Worm (Caenorhabditis elegans) whole organism, L4 larva: ENCODE measurements around the gene C16D2.1.

Source experiments
- F10B5.3 ChIP-seq: sonication (generic microtip); optimal IDR thresholded peaks from 2 replicates; lab custom pipeline; 2016; ENCODE audit warnings: mild to moderate bottlenecking, missing genetic modification characterization, missing compliant biosample characterization
- F37D6.2 ChIP-seq: sonication (generic microtip); optimal IDR thresholded peaks from 2 replicates; lab custom pipeline; 2016; ENCODE audit warnings: mild to moderate bottlenecking, missing genetic modification characterization, missing compliant biosample characterization
- R02D3.7 ChIP-seq: fragments of 150-350 bp; sonication (generic microtip); optimal IDR thresholded peaks from 3 replicates; lab custom pipeline; 2014; ENCODE audit warnings: missing biosample characterization, missing genetic modification characterization
- Y48G9A.11 ChIP-seq: fragments of 200-800 bp; sonication (Bioruptor generic); IDR thresholded peaks from 2 replicates; pipeline ENCODE4 v1.3.6; 2022; ENCODE audit warnings: missing genetic modification reagents, missing genetic modification characterization, missing compliant biosample characterization
- Y5F2A.4 ChIP-seq: fragments of 200-800 bp; sonication (Bioruptor generic); optimal IDR thresholded peaks from 2 replicates; lab custom pipeline; 2018; ENCODE audit warnings: mild to moderate bottlenecking, missing genetic modification characterization, missing compliant biosample characterization
- ZK337.2 ChIP-seq: fragments of 200-800 bp; sonication (Bioruptor generic); IDR thresholded peaks from 2 replicates; pipeline ENCODE4 v1.3.6; 2022; ENCODE audit warnings: missing genetic modification reagents, missing genetic modification characterization, missing compliant biosample characterization
- ZK546.5 ChIP-seq, 2 experiments: sonication (generic microtip); optimal IDR thresholded peaks; 2 replicates each; lab custom pipeline; 2017; ENCODE audit warnings: missing biosample characterization in 2 of 2, missing genetic modification characterization in 2 of 2
- aha-1 ChIP-seq: fragments of 150-350 bp; peaks from one replicate; lab custom pipeline; 2014; ENCODE audit warnings: missing biosample characterization, missing genetic modification characterization
- arid-1 ChIP-seq: fragments of 200-800 bp; sonication (Bioruptor generic); conservative IDR thresholded peaks from 2 replicates; pipeline ENCODE4 v1.3.6; 2022; ENCODE audit warnings: missing genetic modification reagents, missing genetic modification characterization, missing compliant biosample characterization
- ceh-20 ChIP-seq: fragments of 200-800 bp; sonication (Bioruptor generic); IDR thresholded peaks from 2 replicates; pipeline ENCODE4 v1.3.6; 2022; ENCODE audit warnings: missing genetic modification reagents, missing genetic modification characterization, missing compliant biosample characterization
- ces-1 ChIP-seq: fragments of 150-350 bp; sonication (generic microtip); optimal IDR thresholded peaks from 4 replicates; lab custom pipeline; 2014; ENCODE audit warnings: missing biosample characterization, missing genetic modification reagents, missing genetic modification characterization
- daf-12 ChIP-seq: fragments of 150-350 bp; optimal IDR thresholded peaks from 2 replicates; lab custom pipeline; 2014; ENCODE audit warnings: missing biosample characterization, missing genetic modification reagents, missing genetic modification characterization
- dmd-6 ChIP-seq: fragments of 200-800 bp; sonication (Bioruptor generic); IDR thresholded peaks from 2 replicates; pipeline ENCODE4 v1.3.6; 2022; ENCODE audit warnings: missing genetic modification reagents, missing genetic modification characterization, missing compliant biosample characterization
- dve-1 ChIP-seq: sonication (generic microtip); optimal IDR thresholded peaks from 2 replicates; lab custom pipeline; 2017; ENCODE audit warnings: antibody characterized with exemption, mild to moderate bottlenecking, missing genetic modification characterization, missing compliant biosample characterization; ENCODE audit not compliant: insufficient read depth
- egl-27 ChIP-seq: sonication (generic microtip); optimal IDR thresholded peaks from 3 replicates; lab custom pipeline; 2017; ENCODE audit warnings: missing biosample characterization, missing genetic modification reagents, missing genetic modification characterization
- fkh-10 ChIP-seq: fragments of 150-350 bp; optimal IDR thresholded peaks from 2 replicates; lab custom pipeline; 2014; ENCODE audit warnings: missing biosample characterization, missing genetic modification reagents, missing genetic modification characterization
- fos-1 ChIP-seq: fragments of 150-350 bp; optimal IDR thresholded peaks from 2 replicates; lab custom pipeline; 2014; ENCODE audit warnings: missing biosample characterization, missing genetic modification characterization
- hlh-30 ChIP-seq: sonication (generic microtip); optimal IDR thresholded peaks from 2 replicates; lab custom pipeline; 2017; ENCODE audit warnings: antibody characterized with exemption, mild to moderate bottlenecking, missing genetic modification characterization, missing compliant biosample characterization; ENCODE audit not compliant: insufficient read depth
- lin-1 ChIP-seq: fragments of 200-800 bp; sonication (Bioruptor generic); IDR thresholded peaks from 2 replicates; pipeline ENCODE4 v1.3.6; 2022; ENCODE audit warnings: missing genetic modification reagents, missing genetic modification characterization, missing compliant biosample characterization
- lsy-2 ChIP-seq, 2 experiments: fragments of 150-350 bp in 1 of 2; sonication (generic microtip) in 1 of 2; optimal IDR thresholded peaks; 2 replicates each; lab custom pipeline; 2014 to 2017; ENCODE audit warnings: missing biosample characterization in 2 of 2, missing genetic modification characterization in 2 of 2
- madf-5 ChIP-seq, 2 experiments: fragments of 200-800 bp; sonication (Bioruptor generic); IDR thresholded peaks; 2 replicates each; pipeline ENCODE4 v1.3.6; 2022; ENCODE audit warnings: missing compliant biosample characterization in 2 of 2, missing genetic modification characterization in 2 of 2
- mep-1 ChIP-seq: fragments of 150-350 bp; sonication (generic microtip); optimal IDR thresholded peaks from 3 replicates; lab custom pipeline; 2014; ENCODE audit warnings: missing biosample characterization, missing genetic modification characterization
- mes-2 ChIP-seq: sonication (generic microtip); optimal IDR thresholded peaks from 2 replicates; lab custom pipeline; 2016; ENCODE audit warnings: missing genotype, mild to moderate bottlenecking, missing genetic modification characterization, missing compliant biosample characterization; ENCODE audit not compliant: poor library complexity, severe bottlenecking
- nhr-10 ChIP-seq: fragments of 150-350 bp; optimal IDR thresholded peaks from 2 replicates; lab custom pipeline; 2014; ENCODE audit warnings: missing biosample characterization, missing genetic modification characterization
- nhr-11 ChIP-seq: fragments of 150-350 bp; optimal IDR thresholded peaks from 2 replicates; lab custom pipeline; 2014; ENCODE audit warnings: missing biosample characterization, missing genetic modification characterization
- nhr-237 ChIP-seq: sonication (generic microtip); optimal IDR thresholded peaks from 2 replicates; lab custom pipeline; 2017; ENCODE audit warnings: missing biosample characterization, missing genetic modification characterization
- nhr-25 ChIP-seq: sonication (generic microtip); optimal IDR thresholded peaks from 2 replicates; lab custom pipeline; 2017; ENCODE audit warnings: missing genetic modification characterization, mild to moderate bottlenecking, missing compliant biosample characterization, antibody characterized with exemption, moderate library complexity, borderline replicate concordance; ENCODE audit not compliant: insufficient read depth
- nhr-48 ChIP-seq: sonication (generic microtip); optimal IDR thresholded peaks from 2 replicates; lab custom pipeline; 2016; ENCODE audit warnings: mild to moderate bottlenecking, missing genetic modification characterization, missing compliant biosample characterization
- nhr-6 ChIP-seq: fragments of 150-350 bp; optimal IDR thresholded peaks from 2 replicates; lab custom pipeline; 2014; ENCODE audit warnings: missing biosample characterization, missing genetic modification characterization
- pqm-1 ChIP-seq: sonication (generic microtip); optimal IDR thresholded peaks from 2 replicates; lab custom pipeline; 2017; ENCODE audit warnings: missing biosample characterization, missing genetic modification characterization
- rbr-2 ChIP-seq: sonication (generic microtip); optimal IDR thresholded peaks from 2 replicates; lab custom pipeline; 2016; ENCODE audit warnings: missing genotype, missing genetic modification characterization, missing compliant biosample characterization
- snpc-1.2 ChIP-seq: fragments of 200-800 bp; sonication (Bioruptor generic); IDR thresholded peaks from 2 replicates; pipeline ENCODE4 v1.3.6; 2022; ENCODE audit warnings: missing genetic modification reagents, missing genetic modification characterization, missing compliant biosample characterization
- snpc-4 ChIP-seq: fragments of 150-350 bp; optimal IDR thresholded peaks from 2 replicates; lab custom pipeline; 2014; ENCODE audit warnings: missing biosample characterization, missing genetic modification characterization
- spr-1 ChIP-seq: sonication (generic microtip); optimal IDR thresholded peaks from 2 replicates; lab custom pipeline; 2016; ENCODE audit warnings: mild to moderate bottlenecking, missing genetic modification characterization, missing compliant biosample characterization
- tag-97 ChIP-seq: fragments of 200-800 bp; sonication (Bioruptor generic); IDR thresholded peaks from 2 replicates; pipeline ENCODE4 v1.3.6; 2022; ENCODE audit warnings: missing genetic modification characterization, missing compliant biosample characterization
- tra-1 ChIP-seq: fragments of 200-800 bp; sonication (Bioruptor generic); IDR thresholded peaks from 2 replicates; pipeline ENCODE4 v1.3.6; 2022; ENCODE audit warnings: missing genetic modification reagents, missing genetic modification characterization, missing compliant biosample characterization
- unc-130 ChIP-seq: sonication (generic microtip); optimal IDR thresholded peaks from 2 replicates; lab custom pipeline; 2016; ENCODE audit warnings: missing genetic modification reagents, missing genetic modification characterization, missing compliant biosample characterization
- unc-62 ChIP-seq, 3 experiments: fragments of 150-350 bp in 1 of 3; sonication (generic microtip); optimal IDR thresholded peaks in 2 of 3; peaks in 1 of 3; 1 replicate in 1 of 3; 2 replicates in 2 of 3; lab custom pipeline; 2014 to 2017; ENCODE audit warnings: missing biosample characterization in 3 of 3, missing genetic modification characterization in 3 of 3, missing genetic modification reagents in 3 of 3, missing genotype in 1 of 3
- zfp-3 ChIP-seq: fragments of 200-800 bp; sonication (Bioruptor generic); conservative IDR thresholded peaks from 2 replicates; pipeline ENCODE4 v1.3.6; 2022; ENCODE audit warnings: missing genetic modification reagents, missing genetic modification characterization, missing compliant biosample characterization
- zip-2 ChIP-seq: fragments of 150-350 bp; optimal IDR thresholded peaks from 2 replicates; lab custom pipeline; 2014; ENCODE audit warnings: missing biosample characterization, missing genetic modification characterization
- ztf-11 ChIP-seq: fragments of 150-350 bp; optimal IDR thresholded peaks from 2 replicates; lab custom pipeline; 2014; ENCODE audit warnings: missing biosample characterization, missing genetic modification characterization
- ztf-7 ChIP-seq: fragments of 150-350 bp; optimal IDR thresholded peaks from 2 replicates; lab custom pipeline; 2014; ENCODE audit warnings: missing biosample characterization, missing genetic modification characterization

C16D2.1 gene

DNA sequence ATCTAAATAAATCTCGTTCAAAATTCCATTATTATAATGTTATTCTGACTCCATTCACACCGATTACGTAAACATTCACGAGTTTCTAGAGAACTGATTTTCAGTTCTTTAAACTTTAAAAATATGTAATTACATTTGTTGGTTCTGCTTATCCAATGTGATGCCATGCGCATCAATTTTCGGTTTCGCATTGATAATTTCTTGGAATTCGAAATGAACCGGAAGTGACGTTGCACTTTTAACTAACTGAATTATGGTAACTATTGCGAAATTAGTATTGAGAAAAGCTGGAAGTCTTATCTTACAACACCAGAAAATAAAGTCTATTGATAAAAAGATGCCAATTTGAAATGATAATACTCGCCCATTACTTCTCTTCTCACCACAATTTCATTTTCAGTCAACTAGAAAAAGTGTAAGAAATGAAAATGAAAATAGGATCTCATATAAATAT lies 13.6 kb upstream of the C16D2.1 start (continued):
- peak; percentile 59 for TF ChIP-seq dve-1 (tag; lab: Kevin White, UChicago)
- no peak for TF ChIP-seq spr-1 (tag; lab: Kevin White, UChicago)
- no peak for TF ChIP-seq zfp-3 (GFP tag; lab: Robert Waterston, UW)
- TF ChIP-seq F37D6.2 (tag; lab: Kevin White, UChicago): peak; percentile 7
- TF ChIP-seq ZK337.2 (GFP tag; lab: Robert Waterston, UW): no peak
- TF ChIP-seq hlh-30 (tag; lab: Kevin White, UChicago): no peak
- no peak for TF ChIP-seq arid-1
- TF ChIP-seq nhr-48: peak; percentile 58
- no peak for TF ChIP-seq Y48G9A.11
- no peak for TF ChIP-seq rbr-2
- TF ChIP-seq unc-130: no peak
- TF ChIP-seq mep-1: peak; percentile 70
- no peak for TF ChIP-seq Y5F2A.4
- TF ChIP-seq lsy-2 (tag; optimal IDR thresholded peaks at IDR 0.05; lab: Kevin White, UChicago): peak in 1 of 2 experiments; percentile 46
- TF ChIP-seq lin-1 (GFP tag; lab: Robert Waterston, UW): peak; percentile 67; the same call in 1 of the 2 replicates
- peak; percentile 8 for TF ChIP-seq nhr-11 (tag; lab: Kevin White, UChicago)
- TF ChIP-seq F10B5.3 (tag; lab: Kevin White, UChicago): no peak
- no peak for TF ChIP-seq nhr-10
- TF ChIP-seq madf-5 (GFP tag; IDR thresholded peaks at IDR 0.05; lab: Robert Waterston, UW): no peak
- no peak for TF ChIP-seq zip-2 (tag; lab: Kevin White, UChicago)
- TF ChIP-seq snpc-4 (tag; lab: Kevin White, UChicago): no peak
- TF ChIP-seq nhr-25 (tag; lab: Kevin White, UChicago): no peak
- no peak for TF ChIP-seq daf-12 (tag; lab: Kevin White, UChicago)
- TF ChIP-seq ztf-11 (tag; lab: Kevin White, UChicago): no peak
- TF ChIP-seq pqm-1: peak; percentile 91

DNA sequence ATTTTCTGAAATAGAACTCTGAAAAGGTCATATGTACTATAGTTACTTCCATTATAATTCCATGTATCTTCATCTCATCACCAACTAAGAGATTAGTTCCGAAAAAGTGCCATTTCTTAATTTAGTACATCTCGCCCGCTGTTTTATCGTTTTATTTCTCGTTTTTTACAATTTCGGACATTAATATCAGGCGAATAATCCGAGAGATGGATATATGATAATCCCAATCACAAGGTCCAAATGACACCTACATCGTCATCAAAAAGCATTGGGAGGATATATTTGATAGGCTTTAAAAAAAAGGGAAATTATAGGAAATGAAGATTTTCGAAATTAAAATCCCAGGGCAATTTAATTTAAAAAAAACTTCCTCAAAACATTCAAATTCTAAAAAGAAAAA lies 11.1 kb upstream of the C16D2.1 start:
- TF ChIP-seq ces-1 (no peak), arid-1 (no peak), fkh-10 (no peak), mes-2 (tag; lab: Kevin White, UChicago) (no peak), ztf-7 (tag; lab: Kevin White, UChicago) (no peak), nhr-11 (tag; lab: Kevin White, UChicago) (no peak), spr-1 (tag; lab: Kevin White, UChicago) (no peak), zip-2 (tag; lab: Kevin White, UChicago) (no peak), fos-1 (tag; lab: Kevin White, UChicago) (no peak), ceh-20 (GFP tag; lab: Robert Waterston, UW) (no peak), snpc-1.2 (no peak), Y48G9A.11 (no peak), tag-97 (GFP tag; lab: Robert Waterston, UW) (no peak), pqm-1 (no peak), egl-27 (tag; lab: Kevin White, UChicago) (no peak)

DNA sequence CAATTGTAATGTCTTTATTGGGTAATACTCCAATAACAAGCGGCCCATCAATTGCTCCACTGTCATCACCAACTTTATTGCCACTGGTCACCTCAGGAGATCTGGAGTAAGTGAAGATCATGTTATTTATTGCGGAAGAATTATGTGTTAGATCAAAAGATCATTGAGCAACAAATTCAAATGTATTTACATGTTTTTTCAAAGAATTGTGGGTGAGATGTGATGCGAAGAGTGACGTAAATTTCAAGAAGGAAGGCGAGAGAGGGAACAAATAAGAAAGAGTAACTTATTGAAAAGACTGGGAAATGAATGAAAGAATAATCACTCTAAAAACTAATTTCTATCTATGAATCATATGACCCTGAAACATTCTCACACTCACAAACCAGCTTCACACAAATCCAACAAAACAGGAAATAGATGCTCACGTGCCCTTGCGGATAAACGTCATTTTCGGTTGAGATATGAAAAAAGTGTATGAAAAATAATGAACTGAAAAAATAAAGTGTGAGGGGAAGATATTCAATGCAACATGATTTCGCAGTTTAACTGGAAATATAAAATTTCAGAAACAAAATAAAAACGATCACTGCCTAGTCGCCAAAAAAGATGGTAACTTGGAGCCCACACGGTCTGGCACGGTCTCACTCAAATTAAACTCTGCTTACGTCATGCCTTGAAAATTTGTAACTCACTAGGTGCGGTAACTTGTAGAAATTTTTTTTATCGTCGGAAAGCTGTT lies 10.5 kb upstream of the C16D2.1 start:
- peak; percentile 15 for TF ChIP-seq hlh-30 (tag; lab: Kevin White, UChicago)
- TF ChIP-seq F37D6.2 (tag; lab: Kevin White, UChicago): no peak
- no peak for TF ChIP-seq ztf-11 (tag; lab: Kevin White, UChicago)
- TF ChIP-seq dve-1 (tag; lab: Kevin White, UChicago): no peak
- TF ChIP-seq nhr-6 (tag; lab: Kevin White, UChicago): no peak
- TF ChIP-seq dmd-6 (GFP tag; lab: Robert Waterston, UW): no peak
- TF ChIP-seq tra-1 (GFP tag; lab: Robert Waterston, UW): no peak
- TF ChIP-seq ZK546.5 (tag; optimal IDR thresholded peaks at IDR 0.05; lab: Kevin White, UChicago): no peak
- no peak for TF ChIP-seq ztf-7 (tag; lab: Kevin White, UChicago)
- peak in 1 of 2 experiments; percentile 68 for TF ChIP-seq unc-62 (GFP tag; optimal IDR thresholded peaks at IDR 0.05 in 1 of 2; lab: Kevin White, UChicago)
- TF ChIP-seq unc-62 (tag; optimal IDR thresholded peaks at IDR 0.05; lab: Kevin White, UChicago): no peak
- TF ChIP-seq R02D3.7 (tag; lab: Kevin White, UChicago): no peak
- peak; percentile 51 for TF ChIP-seq aha-1 (tag; lab: Kevin White, UChicago)
- TF ChIP-seq nhr-237 (tag; lab: Kevin White, UChicago): no peak
- TF ChIP-seq nhr-48: no peak
